Worm (Caenorhabditis elegans) whole organism, L4 larva: ENCODE results near the gene srx-20.

ENCODE experiments used
- F10B5.3 ChIP-seq: sonication (generic microtip); optimal IDR thresholded peaks from 2 replicates; lab custom pipeline; 2016; ENCODE audit warnings: mild to moderate bottlenecking, missing genetic modification characterization, missing compliant biosample characterization
- F26F4.8 ChIP-seq: fragments of 200-800 bp; sonication (Bioruptor generic); conservative IDR thresholded peaks from 2 replicates; pipeline ENCODE4 v1.3.6; 2022; ENCODE audit warnings: missing genetic modification characterization, missing compliant biosample characterization
- F44E2.7 ChIP-seq: fragments of 200-800 bp; sonication (Bioruptor generic); IDR thresholded peaks from 2 replicates; pipeline ENCODE4 v2.1.2; 2022; ENCODE audit warnings: missing genetic modification characterization, missing compliant biosample characterization
- F49E8.2 ChIP-seq: sonication (generic microtip); optimal IDR thresholded peaks from 2 replicates; lab custom pipeline; 2016; ENCODE audit warnings: missing compliant biosample characterization, mild to moderate bottlenecking, missing genetic modification characterization, borderline replicate concordance
- Y48G9A.11 ChIP-seq: fragments of 200-800 bp; sonication (Bioruptor generic); IDR thresholded peaks from 2 replicates; pipeline ENCODE4 v1.3.6; 2022; ENCODE audit warnings: missing genetic modification reagents, missing genetic modification characterization, missing compliant biosample characterization
- ZK337.2 ChIP-seq: fragments of 200-800 bp; sonication (Bioruptor generic); IDR thresholded peaks from 2 replicates; pipeline ENCODE4 v1.3.6; 2022; ENCODE audit warnings: missing genetic modification reagents, missing genetic modification characterization, missing compliant biosample characterization
- aly-2 ChIP-seq: sonication (generic microtip); optimal IDR thresholded peaks from 2 replicates; lab custom pipeline; 2018; ENCODE audit warnings: missing biosample characterization, missing genetic modification characterization
- ama-1 ChIP-seq: fragments of 150-350 bp; optimal IDR thresholded peaks from 2 replicates; lab custom pipeline; 2014; ENCODE audit warnings: inconsistent platforms, mixed read lengths
- arid-1 ChIP-seq: fragments of 200-800 bp; sonication (Bioruptor generic); conservative IDR thresholded peaks from 2 replicates; pipeline ENCODE4 v1.3.6; 2022; ENCODE audit warnings: missing genetic modification reagents, missing genetic modification characterization, missing compliant biosample characterization
- ceh-62 ChIP-seq: sonication (generic microtip); optimal IDR thresholded peaks from 2 replicates; lab custom pipeline; 2017; ENCODE audit warnings: missing biosample characterization, missing genetic modification characterization
- cey-2 ChIP-seq: sonication (generic microtip); optimal IDR thresholded peaks from 3 replicates; lab custom pipeline; 2017; ENCODE audit warnings: missing genetic modification characterization, mild to moderate bottlenecking, missing compliant biosample characterization, antibody characterized with exemption, borderline replicate concordance; ENCODE audit not compliant: insufficient read depth
- daf-16 ChIP-seq, 3 experiments: sonication (generic microtip); optimal IDR thresholded peaks; 2 replicates each; lab custom pipeline; 2016 to 2017; ENCODE audit warnings: missing genetic modification characterization in 3 of 3, missing genetic modification reagents in 3 of 3, mild to moderate bottlenecking in 2 of 3, missing compliant biosample characterization in 2 of 3, missing biosample characterization in 1 of 3, moderate library complexity in 1 of 3
- daf-19 ChIP-seq: fragments of 200-800 bp; sonication (Bioruptor generic); conservative IDR thresholded peaks from 2 replicates; pipeline ENCODE4 v1.3.6; 2022; ENCODE audit warnings: missing genetic modification characterization, missing compliant biosample characterization
- dmd-6 ChIP-seq: fragments of 200-800 bp; sonication (Bioruptor generic); IDR thresholded peaks from 2 replicates; pipeline ENCODE4 v1.3.6; 2022; ENCODE audit warnings: missing genetic modification reagents, missing genetic modification characterization, missing compliant biosample characterization
- fkh-10 ChIP-seq: fragments of 150-350 bp; optimal IDR thresholded peaks from 2 replicates; lab custom pipeline; 2014; ENCODE audit warnings: missing biosample characterization, missing genetic modification reagents, missing genetic modification characterization
- hif-1 ChIP-seq, 2 experiments: sonication (generic microtip); optimal IDR thresholded peaks; 2 replicates each; lab custom pipeline; 2016 to 2017; ENCODE audit warnings: missing compliant biosample characterization in 2 of 2, missing genetic modification characterization in 2 of 2, missing genetic modification reagents in 2 of 2, missing genotype in 2 of 2, mild to moderate bottlenecking in 1 of 2
- jun-1 ChIP-seq: fragments of 150-350 bp; optimal IDR thresholded peaks from 2 replicates; lab custom pipeline; 2014; ENCODE audit warnings: missing biosample characterization, missing genetic modification reagents, missing genetic modification characterization
- lim-7 ChIP-seq: fragments of 200-800 bp; sonication (Bioruptor generic); IDR thresholded peaks from 2 replicates; pipeline ENCODE4 v1.3.6; 2022; ENCODE audit warnings: missing genetic modification characterization, missing compliant biosample characterization
- lin-15B ChIP-seq: fragments of 150-350 bp; sonication (generic microtip); optimal IDR thresholded peaks from 3 replicates; lab custom pipeline; 2014; ENCODE audit warnings: missing biosample characterization, missing genetic modification characterization
- lin-38 ChIP-seq: fragments of 200-800 bp; sonication (Bioruptor generic); IDR thresholded peaks from 2 replicates; pipeline ENCODE4 v1.3.6; 2022; ENCODE audit warnings: missing genetic modification reagents, missing genetic modification characterization, missing compliant biosample characterization
- mdl-1 ChIP-seq, 2 experiments: fragments of 150-350 bp in 1 of 2; sonication (generic microtip) in 1 of 2; optimal IDR thresholded peaks; 2 replicates each; lab custom pipeline; 2014 to 2017; ENCODE audit warnings: missing biosample characterization in 2 of 2, missing genetic modification characterization in 2 of 2
- mes-2 ChIP-seq: sonication (generic microtip); optimal IDR thresholded peaks from 2 replicates; lab custom pipeline; 2016; ENCODE audit warnings: missing genotype, mild to moderate bottlenecking, missing genetic modification characterization, missing compliant biosample characterization; ENCODE audit not compliant: poor library complexity, severe bottlenecking
- nhr-102 ChIP-seq: sonication (generic microtip); optimal IDR thresholded peaks from 2 replicates; lab custom pipeline; 2016; ENCODE audit warnings: mild to moderate bottlenecking, missing genetic modification characterization, moderate library complexity, missing compliant biosample characterization
- nhr-11 ChIP-seq: fragments of 150-350 bp; optimal IDR thresholded peaks from 2 replicates; lab custom pipeline; 2014; ENCODE audit warnings: missing biosample characterization, missing genetic modification characterization
- nhr-111 ChIP-seq: fragments of 200-800 bp; sonication (Bioruptor generic); optimal IDR thresholded peaks from 2 replicates; lab custom pipeline; 2018; ENCODE audit warnings: mild to moderate bottlenecking, missing genetic modification characterization, missing compliant biosample characterization
- nhr-6 ChIP-seq: fragments of 150-350 bp; optimal IDR thresholded peaks from 2 replicates; lab custom pipeline; 2014; ENCODE audit warnings: missing biosample characterization, missing genetic modification characterization
- nhr-76 ChIP-seq: fragments of 150-350 bp; optimal IDR thresholded peaks from 2 replicates; lab custom pipeline; 2014; ENCODE audit warnings: missing biosample characterization, missing genetic modification characterization
- nhr-77 ChIP-seq: fragments of 150-350 bp; optimal IDR thresholded peaks from 2 replicates; lab custom pipeline; 2014; ENCODE audit warnings: missing biosample characterization, missing genetic modification characterization
- pha-4 ChIP-seq, 2 experiments: fragments of 150-350 bp in 1 of 2; fragments of 200-800 bp in 1 of 2; sonication (Bioruptor generic) in 1 of 2; IDR thresholded peaks in 1 of 2; optimal IDR thresholded peaks in 1 of 2; 2 replicates each; pipeline versions ENCODE4 v1.3.6 to Lab custom; 2014 to 2022; ENCODE audit warnings: missing genetic modification characterization in 2 of 2, missing genetic modification reagents in 2 of 2, missing biosample characterization in 1 of 2, missing compliant biosample characterization in 1 of 2
- pqm-1 ChIP-seq: sonication (generic microtip); optimal IDR thresholded peaks from 2 replicates; lab custom pipeline; 2017; ENCODE audit warnings: missing biosample characterization, missing genetic modification characterization
- saeg-2 ChIP-seq: fragments of 200-800 bp; sonication (Bioruptor generic); IDR thresholded peaks from 2 replicates; pipeline ENCODE4 v1.3.6; 2022; ENCODE audit warnings: missing genetic modification reagents, missing genetic modification characterization, missing compliant biosample characterization
- set-16 ChIP-seq: fragments of 200-800 bp; sonication (Bioruptor generic); IDR thresholded peaks from 2 replicates; pipeline ENCODE4 v1.3.6; 2022; ENCODE audit warnings: missing genetic modification reagents, missing genetic modification characterization, missing compliant biosample characterization
- snpc-1.2 ChIP-seq: fragments of 200-800 bp; sonication (Bioruptor generic); IDR thresholded peaks from 2 replicates; pipeline ENCODE4 v1.3.6; 2022; ENCODE audit warnings: missing genetic modification reagents, missing genetic modification characterization, missing compliant biosample characterization
- snpc-4 ChIP-seq: fragments of 150-350 bp; optimal IDR thresholded peaks from 2 replicates; lab custom pipeline; 2014; ENCODE audit warnings: missing biosample characterization, missing genetic modification characterization
- unc-130 ChIP-seq: sonication (generic microtip); optimal IDR thresholded peaks from 2 replicates; lab custom pipeline; 2016; ENCODE audit warnings: missing genetic modification reagents, missing genetic modification characterization, missing compliant biosample characterization
- unc-39 ChIP-seq: sonication (generic microtip); optimal IDR thresholded peaks from 2 replicates; lab custom pipeline; 2017; ENCODE audit warnings: missing biosample characterization, missing genetic modification characterization
- unc-62 ChIP-seq, 3 experiments: fragments of 150-350 bp in 1 of 3; sonication (generic microtip); optimal IDR thresholded peaks in 2 of 3; peaks in 1 of 3; 1 replicate in 1 of 3; 2 replicates in 2 of 3; lab custom pipeline; 2014 to 2017; ENCODE audit warnings: missing biosample characterization in 3 of 3, missing genetic modification characterization in 3 of 3, missing genetic modification reagents in 3 of 3, missing genotype in 1 of 3
- zag-1 ChIP-seq: fragments of 150-350 bp; optimal IDR thresholded peaks from 2 replicates; lab custom pipeline; 2014; ENCODE audit warnings: missing biosample characterization, missing genetic modification characterization
- zip-2 ChIP-seq: fragments of 150-350 bp; optimal IDR thresholded peaks from 2 replicates; lab custom pipeline; 2014; ENCODE audit warnings: missing biosample characterization, missing genetic modification characterization
- ztf-7 ChIP-seq: fragments of 150-350 bp; optimal IDR thresholded peaks from 2 replicates; lab custom pipeline; 2014; ENCODE audit warnings: missing biosample characterization, missing genetic modification characterization

srx-20 gene

ce11 chrIV:6904606-6905005, 36.7 kb downstream of the srx-20 start:
- TF ChIP-seq lin-15B (tag; lab: Kevin White, UChicago) = no peak
- peak in 1 of 2 experiments; percentile 92 for TF ChIP-seq unc-62 (GFP tag; optimal IDR thresholded peaks at IDR 0.05 in 1 of 2; lab: Kevin White, UChicago)
- no peak for TF ChIP-seq unc-62 (tag; optimal IDR thresholded peaks at IDR 0.05; lab: Kevin White, UChicago)

- TF ChIP-seq unc-130 (GFP tag; lab: Kevin White, UChicago) = peak; percentile 5
- 0 out of 2 replicates have a peak, but pooled peaks have one; percentile 9 for TF ChIP-seq pha-4 (GFP tag; IDR thresholded peaks at IDR 0.05; lab: Robert Waterston, UW)
- no peak for TF ChIP-seq pha-4 (tag; optimal IDR thresholded peaks at IDR 0.05; lab: Kevin White, UChicago)
- TF ChIP-seq hif-1 (tag; optimal IDR thresholded peaks at IDR 0.05; lab: Kevin White, UChicago) = no peak
- no peak for TF ChIP-seq zag-1
- peak; percentile 41; the same call in 1 of the 2 replicates for TF ChIP-seq lin-38 (GFP tag; lab: Robert Waterston, UW)
- no peak for TF ChIP-seq set-16 (GFP tag; lab: Robert Waterston, UW)
- 0 out of 2 replicates have a peak, but pooled peaks have one; percentile 16 for TF ChIP-seq F26F4.8 (GFP tag; lab: Robert Waterston, UW)
- TF ChIP-seq arid-1 (GFP tag; lab: Robert Waterston, UW) = 0 out of 2 replicates have a peak, but pooled peaks have one; percentile 44
- peak; percentile 76; the same call in 1 of the 2 replicates for TF ChIP-seq snpc-1.2 (GFP tag; lab: Robert Waterston, UW)
Observed at ce11 chrIV:6905428-6905827, 37.5 kb downstream of the srx-20 start.

ce11 chrIV:6905947-6906489, 38.1 kb downstream of the srx-20 start, which contains the start of the genes T22D1.17 and T22D1.8:
Gene T22D1.17 (plus strand): TSS chrIV:6905997.
Gene T22D1.8 (minus strand): TSS chrIV:6906348.
- TF ChIP-seq lim-7 (no peak), F10B5.3 (peak; percentile 17), ztf-7 (tag; lab: Kevin White, UChicago) (no peak), fkh-10 (GFP tag; lab: Kevin White, UChicago) (no peak), ama-1 (lab: Kevin White, UChicago) (peak; percentile 10), unc-39 (tag; lab: Kevin White, UChicago) (no peak), F44E2.7 (GFP tag; lab: Robert Waterston, UW) (no peak), nhr-102 (tag; lab: Kevin White, UChicago) (peak; percentile 8), F49E8.2 (tag; lab: Kevin White, UChicago) (peak; percentile 30), saeg-2 (no peak), zip-2 (tag; lab: Kevin White, UChicago) (no peak), ceh-62 (tag; lab: Kevin White, UChicago) (no peak), hif-1 (tag; optimal IDR thresholded peaks at IDR 0.05; lab: Kevin White, UChicago) (no peak), lin-15B (tag; lab: Kevin White, UChicago) (no peak), Y48G9A.11 (GFP tag; lab: Robert Waterston, UW) (no peak), mdl-1 (tag; optimal IDR thresholded peaks at IDR 0.05; lab: Kevin White, UChicago) (no peak), lin-38 (GFP tag; lab: Robert Waterston, UW) (peak; percentile 55), pqm-1 (tag; lab: Kevin White, UChicago) (no peak), nhr-11 (tag; lab: Kevin White, UChicago) (no peak), nhr-76 (tag; lab: Kevin White, UChicago) (no peak), dmd-6 (GFP tag; lab: Robert Waterston, UW) (no peak), snpc-4 (tag; lab: Kevin White, UChicago) (no peak), jun-1 (tag; lab: Kevin White, UChicago) (no peak), F26F4.8 (GFP tag; lab: Robert Waterston, UW) (no peak), nhr-77 (tag; lab: Kevin White, UChicago) (no peak), mes-2 (tag; lab: Kevin White, UChicago) (no peak), nhr-6 (tag; lab: Kevin White, UChicago) (no peak), nhr-111 (peak; percentile 10), daf-16 (GFP tag; optimal IDR thresholded peaks at IDR 0.05; lab: Kevin White, UChicago) (no peak), daf-16 (tag; optimal IDR thresholded peaks at IDR 0.05; lab: Kevin White, UChicago) (peak; percentile 24), snpc-1.2 (GFP tag; lab: Robert Waterston, UW) (peak; percentile 48; the same call in 1 of the 2 replicates), arid-1 (GFP tag; lab: Robert Waterston, UW) (peak; percentile 47; the same call in 1 of the 2 replicates), cey-2 (tag; lab: Kevin White, UChicago) (no peak), ZK337.2 (no peak), aly-2 (tag; lab: Kevin White, UChicago) (peak; percentile 69), daf-19 (no peak)
- TF ChIP-seq, all 104 proteins: peak for 10
